Worm (Caenorhabditis elegans) whole organism, late embryonic: ENCODE measurements around the gene scl-7.

Source experiments
- ceh-14 ChIP-seq: sonication (generic microtip); optimal IDR thresholded peaks from 2 replicates; lab custom pipeline; 2016; ENCODE audit warnings: missing genotype, missing genetic modification characterization, missing compliant biosample characterization
- ceh-22 ChIP-seq: sonication (generic microtip); optimal IDR thresholded peaks from 2 replicates; lab custom pipeline; 2017; ENCODE audit warnings: missing biosample characterization, missing genetic modification characterization
- ceh-30 ChIP-seq: fragments of 150-350 bp; optimal IDR thresholded peaks from 2 replicates; lab custom pipeline; 2014; ENCODE audit warnings: missing biosample characterization, missing genetic modification characterization
- dmd-4 ChIP-seq: sonication (generic microtip); optimal IDR thresholded peaks from 2 replicates; lab custom pipeline; 2016; ENCODE audit warnings: borderline replicate concordance, missing genetic modification characterization, missing compliant biosample characterization
- hlh-8 ChIP-seq: sonication (generic microtip); optimal IDR thresholded peaks from 2 replicates; lab custom pipeline; 2016; ENCODE audit warnings: missing genotype, missing genetic modification characterization, missing compliant biosample characterization
- nfya-1 ChIP-seq: sonication (generic microtip); optimal IDR thresholded peaks from 2 replicates; lab custom pipeline; 2017; ENCODE audit warnings: missing genetic modification characterization, mild to moderate bottlenecking, missing compliant biosample characterization, antibody characterized with exemption, moderate library complexity

scl-7 gene

DNA sequence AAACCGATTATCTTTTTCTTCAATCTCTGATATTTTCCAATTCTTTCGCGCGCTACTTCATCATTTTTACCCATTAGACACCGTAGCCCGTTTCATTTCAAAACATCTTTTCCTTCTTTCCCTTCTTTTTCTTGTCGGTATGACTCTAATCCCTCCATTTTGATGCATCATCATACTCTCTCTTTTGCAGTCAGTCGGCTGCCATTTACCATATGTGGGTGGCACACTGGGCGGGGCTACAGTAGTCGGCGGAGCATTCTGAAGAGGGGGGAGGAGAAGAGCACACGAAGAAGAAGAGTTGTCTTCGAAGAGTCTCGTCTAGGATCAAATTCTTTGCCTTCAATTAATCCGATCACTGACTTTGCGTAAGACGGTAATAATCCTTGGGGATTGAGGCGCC, 48.6 kb downstream of the scl-7 start, which contains the start of gene unc-30:
unc-30 (plus strand) TSS at position 184 of the 400 bp plus-strand sequence.
- TF ChIP-seq hlh-8 (tag; lab: Kevin White, UChicago) (no peak), ceh-22 (no peak), ceh-14 (tag; lab: Kevin White, UChicago) (no peak), ceh-30 (tag; lab: Kevin White, UChicago) (no peak), nfya-1 (tag; lab: Kevin White, UChicago) (peak; percentile 3), dmd-4 (tag; lab: Kevin White, UChicago) (no peak)
